Worm (Caenorhabditis elegans) whole organism, young adult: ENCODE measurements around the gene ttbk-5.

Experiments
- F33H1.4 ChIP-seq: fragments of 200-800 bp; sonication (Bioruptor generic); IDR thresholded peaks from 2 replicates; pipeline ENCODE4 v1.3.6; 2022; ENCODE audit warnings: missing genetic modification reagents, missing genetic modification characterization, missing compliant biosample characterization
- dpl-1 ChIP-seq: fragments of 150-350 bp; optimal IDR thresholded peaks from 2 replicates; lab custom pipeline; 2014; ENCODE audit warnings: missing biosample characterization, missing genetic modification reagents, missing genetic modification characterization
- him-1 ChIP-seq: sonication (generic microtip); optimal IDR thresholded peaks from 2 replicates; lab custom pipeline; 2016; ENCODE audit warnings: missing genotype, missing genetic modification reagents, missing genetic modification characterization, missing compliant biosample characterization
- rec-8 ChIP-seq, 2 experiments: sonication (generic microtip); optimal IDR thresholded peaks; 2 replicates each; lab custom pipeline; 2016; ENCODE audit warnings: mild to moderate bottlenecking in 2 of 2, missing genetic modification characterization in 2 of 2, missing genetic modification reagents in 2 of 2, missing genotype in 2 of 2, missing biosample characterization in 1 of 2, missing compliant biosample characterization in 1 of 2, moderate library complexity in 1 of 2
- somi-1 ChIP-seq: fragments of 200-800 bp; sonication (Bioruptor generic); optimal IDR thresholded peaks from 2 replicates; lab custom pipeline; 2018; ENCODE audit warnings: mild to moderate bottlenecking, missing genetic modification characterization, missing compliant biosample characterization
- unc-130 ChIP-seq: sonication (generic microtip); optimal IDR thresholded peaks from 2 replicates; lab custom pipeline; 2016; ENCODE audit warnings: missing genetic modification reagents, missing genetic modification characterization, missing compliant biosample characterization

ce11 chrIV:10116765-10117164 lies 26.3 kb downstream of the ttbk-5 start:
- TF ChIP-seq rec-8 (tag; optimal IDR thresholded peaks at IDR 0.05; lab: Kevin White, UChicago) (no peak), dpl-1 (no peak), unc-130 (no peak), him-1 (tag; lab: Kevin White, UChicago) (no peak), F33H1.4 (no peak), somi-1 (GFP tag; lab: Kevin White, UChicago) (no peak)
